Worm (Caenorhabditis elegans) whole organism, young adult: ENCODE data around the gene pifk-1.

Experiments used
- B0261.1 ChIP-seq: sonication (generic microtip); optimal IDR thresholded peaks from 2 replicates; lab custom pipeline; 2016; ENCODE audit warnings: mild to moderate bottlenecking, missing genetic modification characterization, moderate library complexity, missing compliant biosample characterization
- C06A6.2 ChIP-seq: fragments of 200-800 bp; sonication (Bioruptor generic); conservative IDR thresholded peaks from 2 replicates; pipeline ENCODE4 v1.3.6; 2022; ENCODE audit warnings: missing genetic modification characterization, missing compliant biosample characterization
- C17E4.6 ChIP-seq: fragments of 200-800 bp; sonication (Bioruptor generic); IDR thresholded peaks from 2 replicates; pipeline ENCODE4 v1.3.6; 2022; ENCODE audit warnings: missing genetic modification reagents, missing genetic modification characterization, missing compliant biosample characterization
- F39B2.1 ChIP-seq: fragments of 200-800 bp; sonication (Bioruptor generic); IDR thresholded peaks from 2 replicates; pipeline ENCODE4 v1.3.6; 2022; ENCODE audit warnings: missing genetic modification reagents, missing genetic modification characterization, missing compliant biosample characterization
- T07F8.4 ChIP-seq: sonication (generic microtip); optimal IDR thresholded peaks from 2 replicates; lab custom pipeline; 2016; ENCODE audit warnings: mild to moderate bottlenecking, missing genetic modification characterization, moderate library complexity, missing compliant biosample characterization
- attf-6 ChIP-seq: fragments of 200-800 bp; sonication (Bioruptor generic); IDR thresholded peaks from 2 replicates; pipeline ENCODE4 v1.3.6; 2022; ENCODE audit warnings: missing genetic modification reagents, missing genetic modification characterization, missing compliant biosample characterization
- ccch-3 ChIP-seq: fragments of 200-800 bp; sonication (Bioruptor generic); optimal IDR thresholded peaks from 2 replicates; lab custom pipeline; 2018; ENCODE audit warnings: mild to moderate bottlenecking, missing genetic modification characterization, missing compliant biosample characterization
- cebp-1 ChIP-seq, 2 experiments: fragments of 200-800 bp in 1 of 2; sonication (Bioruptor generic) in 1 of 2; sonication (generic microtip) in 1 of 2; IDR thresholded peaks in 1 of 2; optimal IDR thresholded peaks in 1 of 2; 2 replicates each; pipeline versions ENCODE4 v1.3.6 to Lab custom; 2017 to 2022; ENCODE audit warnings: missing compliant biosample characterization in 2 of 2, missing genetic modification characterization in 2 of 2, mild to moderate bottlenecking in 1 of 2, missing genetic modification reagents in 1 of 2, moderate library complexity in 1 of 2
- ceh-91 ChIP-seq: fragments of 200-800 bp; sonication (Bioruptor generic); IDR thresholded peaks from 2 replicates; pipeline ENCODE4 v1.3.6; 2022; ENCODE audit warnings: missing genetic modification reagents, missing genetic modification characterization, missing compliant biosample characterization
- chd-7 ChIP-seq: sonication (generic microtip); optimal IDR thresholded peaks from 2 replicates; lab custom pipeline; 2016; ENCODE audit warnings: mild to moderate bottlenecking, missing genetic modification characterization, moderate library complexity, missing compliant biosample characterization
- dox-1 ChIP-seq: fragments of 200-800 bp; sonication (Bioruptor generic); IDR thresholded peaks from 2 replicates; pipeline ENCODE4 v1.3.6; 2022; ENCODE audit warnings: missing genetic modification reagents, missing genetic modification characterization, missing compliant biosample characterization
- efl-1 ChIP-seq: fragments of 150-350 bp; optimal IDR thresholded peaks from 2 replicates; lab custom pipeline; 2014; ENCODE audit warnings: missing biosample characterization, missing genetic modification reagents, missing genetic modification characterization
- egrh-3 ChIP-seq: fragments of 200-800 bp; sonication (Bioruptor generic); IDR thresholded peaks from 2 replicates; pipeline ENCODE4 v1.3.6; 2022; ENCODE audit warnings: missing genetic modification reagents, missing genetic modification characterization, missing compliant biosample characterization
- hmg-1.2 ChIP-seq: fragments of 200-800 bp; sonication (Bioruptor generic); IDR thresholded peaks from 2 replicates; pipeline ENCODE4 v1.3.6; 2022; ENCODE audit warnings: missing genetic modification reagents, missing genetic modification characterization, missing compliant biosample characterization
- hsf-1 ChIP-seq: fragments of 200-800 bp; sonication (Bioruptor generic); IDR thresholded peaks from 2 replicates; pipeline ENCODE4 v1.3.6; 2022; ENCODE audit warnings: missing genetic modification reagents, missing genetic modification characterization, missing compliant biosample characterization
- lag-1 ChIP-seq: fragments of 200-800 bp; sonication (Bioruptor generic); IDR thresholded peaks from 2 replicates; pipeline ENCODE4 v1.3.6; 2022; ENCODE audit warnings: missing genetic modification reagents, missing genetic modification characterization, missing compliant biosample characterization
- lin-26 ChIP-seq: fragments of 200-800 bp; sonication (Bioruptor generic); IDR thresholded peaks from 2 replicates; pipeline ENCODE4 v1.3.6; 2022; ENCODE audit warnings: missing genetic modification reagents, missing genetic modification characterization, missing compliant biosample characterization
- madf-3 ChIP-seq: fragments of 200-800 bp; sonication (Bioruptor generic); IDR thresholded peaks from 2 replicates; pipeline ENCODE4 v1.3.6; 2022; ENCODE audit warnings: missing genetic modification reagents, missing genetic modification characterization, missing compliant biosample characterization
- mcd-1 ChIP-seq: fragments of 200-800 bp; sonication (Bioruptor generic); IDR thresholded peaks from 2 replicates; pipeline ENCODE4 v1.3.6; 2022; ENCODE audit warnings: missing genetic modification reagents, missing genetic modification characterization, missing compliant biosample characterization
- mel-28 ChIP-seq: sonication (generic microtip); optimal IDR thresholded peaks from 2 replicates; lab custom pipeline; 2016; ENCODE audit warnings: borderline replicate concordance, mild to moderate bottlenecking, missing genetic modification characterization, missing compliant biosample characterization
- nhr-80 ChIP-seq: sonication (generic microtip); optimal IDR thresholded peaks from 2 replicates; lab custom pipeline; 2016; ENCODE audit warnings: missing genetic modification characterization, missing compliant biosample characterization
- rcor-1 ChIP-seq: fragments of 200-800 bp; sonication (Bioruptor generic); IDR thresholded peaks from 2 replicates; pipeline ENCODE4 v1.3.6; 2022; ENCODE audit warnings: missing genetic modification reagents, missing genetic modification characterization, missing compliant biosample characterization
- sea-2 ChIP-seq: fragments of 200-800 bp; sonication (Bioruptor generic); IDR thresholded peaks from 2 replicates; pipeline ENCODE4 v1.3.6; 2022; ENCODE audit warnings: missing genetic modification characterization, missing compliant biosample characterization
- snpc-4 ChIP-seq, 5 experiments: fragments of 150-350 bp in 1 of 5; sonication (generic microtip) in 4 of 5; optimal IDR thresholded peaks; 2 replicates each; lab custom pipeline; 2014 to 2018; ENCODE audit warnings: missing genetic modification characterization in 5 of 5, missing biosample characterization in 3 of 5, antibody characterized with exemption in 2 of 5, mild to moderate bottlenecking in 2 of 5, missing compliant biosample characterization in 2 of 5, missing genotype in 2 of 5, moderate library complexity in 2 of 5, missing genetic modification reagents in 1 of 5
- unc-130 ChIP-seq: sonication (generic microtip); optimal IDR thresholded peaks from 2 replicates; lab custom pipeline; 2016; ENCODE audit warnings: missing genetic modification reagents, missing genetic modification characterization, missing compliant biosample characterization
- unc-62 ChIP-seq: fragments of 150-350 bp; optimal IDR thresholded peaks from 2 replicates; lab custom pipeline; 2014; ENCODE audit warnings: missing biosample characterization, missing genetic modification reagents, missing genetic modification characterization
- zfh-2 ChIP-seq: fragments of 200-800 bp; sonication (Bioruptor generic); conservative IDR thresholded peaks from 2 replicates; pipeline ENCODE4 v1.3.6; 2022; ENCODE audit warnings: missing genetic modification reagents, missing genetic modification characterization, missing compliant biosample characterization
- ztf-18 ChIP-seq: sonication (generic microtip); optimal IDR thresholded peaks from 2 replicates; lab custom pipeline; 2016; ENCODE audit warnings: missing genotype, mild to moderate bottlenecking, missing genetic modification characterization, missing compliant biosample characterization

The pifk-1 gene

DNA sequence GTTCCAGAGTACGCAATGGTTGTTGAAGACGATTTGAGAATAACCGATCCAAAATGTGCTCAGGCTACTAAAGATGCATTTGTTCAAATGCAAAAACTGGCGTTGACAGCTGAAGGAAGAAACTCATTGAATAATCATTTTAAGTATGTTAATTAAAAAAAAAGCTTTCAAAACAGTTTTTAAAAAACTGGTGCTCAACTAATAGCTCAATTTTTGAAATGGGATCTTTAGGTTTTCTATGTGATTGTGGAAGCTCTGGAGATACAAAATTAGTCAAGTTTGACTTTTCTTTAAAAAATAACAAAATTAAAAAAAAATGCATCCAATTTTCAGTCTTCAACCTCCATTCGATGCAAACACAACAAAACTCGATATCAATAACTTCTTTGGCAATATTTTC is 50.7 kb downstream of the pifk-1 start:
- TF ChIP-seq ztf-18 (tag; lab: Kevin White, UChicago) (no peak), attf-6 (GFP tag; lab: Robert Waterston, UW) (no peak), C06A6.2 (GFP tag; lab: Robert Waterston, UW) (no peak), ccch-3 (GFP tag; lab: Kevin White, UChicago) (no peak), B0261.1 (tag; lab: Kevin White, UChicago) (no peak), C17E4.6 (GFP tag; lab: Robert Waterston, UW) (no peak), T07F8.4 (no peak), chd-7 (tag; lab: Kevin White, UChicago) (no peak), lag-1 (GFP tag; lab: Robert Waterston, UW) (no peak), efl-1 (GFP tag; lab: Kevin White, UChicago) (no peak)

DNA sequence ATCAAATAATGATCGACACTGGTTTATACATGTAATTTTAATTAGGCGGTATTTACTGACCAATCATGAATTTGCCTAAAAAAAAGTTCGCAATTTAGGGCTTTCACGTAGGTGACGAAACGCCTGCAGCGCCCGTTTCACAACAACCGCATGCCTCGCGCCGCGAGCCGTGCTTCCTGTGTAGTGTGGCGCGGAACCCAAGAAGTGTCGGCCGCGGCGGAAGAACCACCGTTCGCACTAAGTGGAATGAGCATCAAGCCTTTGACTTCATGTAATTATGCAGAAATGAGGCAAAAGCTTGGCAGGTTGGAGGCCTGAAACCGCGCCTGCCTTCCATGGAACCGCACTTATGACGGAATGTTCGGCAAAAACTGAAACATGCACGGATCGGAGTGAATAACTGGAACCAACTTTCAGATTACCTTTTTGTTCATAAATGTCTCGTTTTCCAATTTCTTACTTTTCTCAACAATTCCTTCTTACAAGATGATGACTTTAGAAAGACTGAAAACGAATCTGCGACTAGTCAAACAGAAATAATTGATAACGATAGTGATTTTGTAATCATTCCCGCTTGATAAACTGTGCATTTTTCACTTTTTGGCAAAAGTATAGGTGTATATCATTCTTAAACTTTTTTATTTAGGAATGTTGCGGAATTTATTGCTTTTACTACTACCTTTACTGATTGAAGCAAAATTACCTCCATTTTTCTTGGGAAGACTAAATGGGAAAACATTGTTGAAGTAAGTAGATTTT is 52.2 kb downstream of the pifk-1 start, which contains the start of gene F56F10.1:
TSS of gene F56F10.1 (plus strand) at position 647 of the 759 bp plus-strand sequence.
- TF ChIP-seq zfh-2 (GFP tag; lab: Robert Waterston, UW) (peak; percentile 87), hmg-1.2 (GFP tag; lab: Robert Waterston, UW) (peak; percentile 43), lin-26 (GFP tag; lab: Robert Waterston, UW) (0 out of 2 replicates have a peak, but pooled peaks have one; percentile 27), mel-28 (tag; lab: Kevin White, UChicago) (no peak), sea-2 (no peak), snpc-4 (GFP tag; optimal IDR thresholded peaks at IDR 0.05; lab: Kevin White, UChicago) (peak; percentile 35), snpc-4 (tag; optimal IDR thresholded peaks at IDR 0.05; lab: Kevin White, UChicago) (peak; percentile 20 to 93 (median 72)), F39B2.1 (GFP tag; lab: Robert Waterston, UW) (0 out of 2 replicates have a peak, but pooled peaks have one; percentile 39), nhr-80 (tag; lab: Kevin White, UChicago) (peak; percentile 32)

DNA sequence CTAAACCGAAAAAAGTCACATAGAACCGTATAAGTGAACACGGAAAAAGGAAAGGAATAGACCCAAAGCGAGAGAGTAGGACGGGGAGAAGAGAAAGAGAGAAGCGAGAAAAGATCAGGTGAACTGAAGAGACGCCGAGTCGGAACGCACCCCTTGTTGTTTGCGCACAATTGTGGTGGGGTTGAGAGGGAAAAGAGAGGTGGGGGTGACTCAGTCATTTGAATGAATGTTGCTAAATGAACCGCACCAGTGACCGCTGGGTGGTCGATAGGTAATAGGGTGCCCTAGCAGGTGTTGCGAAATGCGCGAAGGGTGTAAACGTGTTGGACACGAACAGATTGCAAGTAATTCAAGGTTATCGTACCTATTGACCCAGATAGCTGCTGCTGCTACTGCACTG is 53.3 kb downstream of the pifk-1 start, which contains the start of gene lgl-1:
TSS of gene lgl-1 (minus strand) at position 70 of the 400 bp plus-strand sequence.
- TF ChIP-seq nhr-80 (tag; lab: Kevin White, UChicago) (peak; percentile 26), hsf-1 (GFP tag; lab: Robert Waterston, UW) (no peak), ceh-91 (GFP tag; lab: Robert Waterston, UW) (no peak), cebp-1 (GFP tag; IDR thresholded peaks at IDR 0.05; lab: Robert Waterston, UW) (peak; percentile 70; the same call in 1 of the 2 replicates), cebp-1 (tag; optimal IDR thresholded peaks at IDR 0.05; lab: Kevin White, UChicago) (peak; percentile 93), unc-62 (GFP tag; lab: Kevin White, UChicago) (no peak), dox-1 (GFP tag; lab: Robert Waterston, UW) (peak; percentile 58; the same call in 1 of the 2 replicates), egrh-3 (peak; percentile 29; the same call in 1 of the 2 replicates), madf-3 (GFP tag; lab: Robert Waterston, UW) (0 out of 2 replicates have a peak, but pooled peaks have one; percentile 16), hmg-1.2 (GFP tag; lab: Robert Waterston, UW) (peak; percentile 83), unc-130 (no peak), zfh-2 (GFP tag; lab: Robert Waterston, UW) (peak; percentile 74), mcd-1 (GFP tag; lab: Robert Waterston, UW) (peak; percentile 41; the same call in 1 of the 2 replicates), rcor-1 (GFP tag; lab: Robert Waterston, UW) (0 out of 2 replicates have a peak, but pooled peaks have one; percentile 22)
- TF ChIP-seq, all 124 proteins: peak for 9
